Fruit fly (Drosophila melanogaster) whole organism, embryonic: ENCODE measurements around the gene Ufl1.

Experiments used
- B-H2 ChIP-seq: fragments of 200-800 bp; sonication (Bioruptor generic); optimal IDR thresholded peaks from 2 replicates; lab custom pipeline; 2018; ENCODE audit warnings: missing biosample characterization, mild to moderate bottlenecking, missing genetic modification characterization
- Bteb2 ChIP-seq: fragments of 200-800 bp; sonication (Bioruptor generic); optimal IDR thresholded peaks from 2 replicates; lab custom pipeline; 2016; ENCODE audit warnings: missing biosample characterization, missing genetic modification characterization
- CG11093 ChIP-seq: fragments of 200-800 bp; sonication (Bioruptor generic); IDR thresholded peaks from 3 replicates; pipeline ENCODE4 v1.3.6; 2022; ENCODE audit warnings: missing biosample characterization, missing genetic modification characterization
- CG11504 ChIP-seq: fragments of 200-800 bp; sonication (Bioruptor generic); optimal IDR thresholded peaks from 3 replicates; lab custom pipeline; 2019; ENCODE audit warnings: missing biosample characterization, mild to moderate bottlenecking, missing genetic modification characterization, moderate library complexity
- CG11723 ChIP-seq: fragments of 200-800 bp; sonication (Bioruptor generic); optimal IDR thresholded peaks from 2 replicates; lab custom pipeline; 2017; ENCODE audit warnings: missing biosample characterization, mild to moderate bottlenecking, missing genetic modification characterization
- CG12659 ChIP-seq: fragments of 200-800 bp; sonication (Bioruptor generic); optimal IDR thresholded peaks from 3 replicates; lab custom pipeline; 2017; ENCODE audit warnings: mild to moderate bottlenecking, missing biosample characterization, missing genetic modification reagents, missing genetic modification characterization
- CG13624 ChIP-seq: fragments of 200-800 bp; sonication (Bioruptor generic); optimal IDR thresholded peaks from 2 replicates; lab custom pipeline; 2016; ENCODE audit warnings: missing biosample characterization, missing genetic modification characterization
- CG14050 ChIP-seq: fragments of 200-800 bp; sonication (Bioruptor generic); IDR thresholded peaks from 3 replicates; pipeline ENCODE4 v1.3.6; 2022; ENCODE audit warnings: missing biosample characterization, missing genetic modification characterization
- CG17385 ChIP-seq: fragments of 200-800 bp; sonication (Bioruptor generic); optimal IDR thresholded peaks from 3 replicates; lab custom pipeline; 2018; ENCODE audit warnings: missing biosample characterization, mild to moderate bottlenecking, missing genetic modification characterization
- CG2120 ChIP-seq: fragments of 200-800 bp; sonication (Bioruptor generic); optimal IDR thresholded peaks from 3 replicates; lab custom pipeline; 2016; ENCODE audit warnings: missing biosample characterization, missing genetic modification characterization
- CG30403 ChIP-seq: fragments of 200-800 bp; sonication (Bioruptor generic); optimal IDR thresholded peaks from 3 replicates; lab custom pipeline; 2016; ENCODE audit warnings: missing biosample characterization, missing genetic modification characterization
- CG8089 ChIP-seq: fragments of 200-800 bp; sonication (Bioruptor generic); optimal IDR thresholded peaks from 3 replicates; lab custom pipeline; 2016; ENCODE audit warnings: missing biosample characterization, missing genetic modification characterization
- CG8359 ChIP-seq: fragments of 200-800 bp; sonication (Bioruptor generic); optimal IDR thresholded peaks from 2 replicates; lab custom pipeline; 2017; ENCODE audit warnings: missing biosample characterization, mild to moderate bottlenecking, missing genetic modification characterization, borderline replicate concordance
- D ChIP-seq, 2 experiments: fragments of 200-800 bp in 1 of 2; fragments of >200 bp in 1 of 2; sonication (Bioruptor generic) in 1 of 2; optimal IDR thresholded peaks; 2 replicates in 1 of 2; 3 replicates in 1 of 2; lab custom pipeline; 2017; ENCODE audit warnings: mild to moderate bottlenecking in 1 of 2, missing biosample characterization in 1 of 2, missing genetic modification characterization in 1 of 2, missing genetic modification reagents in 1 of 2
- Dll ChIP-seq: fragments of 200-800 bp; sonication (Bioruptor generic); IDR thresholded peaks from 4 replicates; pipeline ENCODE4 v1.3.6; 2022; ENCODE audit warnings: missing biosample characterization, missing genetic modification characterization; ENCODE audit not compliant: partially characterized antibody
- Eip74EF ChIP-seq, 2 experiments: fragments of 200-800 bp in 1 of 2; fragments of >200 bp in 1 of 2; sonication (Bioruptor generic) in 1 of 2; optimal IDR thresholded peaks; 2 replicates each; lab custom pipeline; 2017 to 2019; ENCODE audit warnings: missing biosample characterization in 2 of 2, missing genetic modification characterization in 2 of 2, mild to moderate bottlenecking in 1 of 2, moderate library complexity in 1 of 2
- Elba2 ChIP-seq: fragments of 200-800 bp; sonication (Bioruptor generic); optimal IDR thresholded peaks from 3 replicates; lab custom pipeline; 2016; ENCODE audit warnings: missing biosample characterization, missing genetic modification characterization
- HLHmδ ChIP-seq: fragments of 200-800 bp; sonication (Bioruptor generic); optimal IDR thresholded peaks from 2 replicates; lab custom pipeline; 2018; ENCODE audit warnings: missing biosample characterization, mild to moderate bottlenecking, missing genetic modification characterization, moderate library complexity
- Hr51 ChIP-seq, 2 experiments: fragments of 200-800 bp; sonication (Bioruptor generic); optimal IDR thresholded peaks; 2 replicates in 1 of 2; 3 replicates in 1 of 2; lab custom pipeline; 2016 to 2018; ENCODE audit warnings: missing biosample characterization in 2 of 2, missing genetic modification characterization in 2 of 2, mild to moderate bottlenecking in 1 of 2, moderate library complexity in 1 of 2
- Kr ChIP-seq: fragments of 200-800 bp; sonication (Bioruptor generic); optimal IDR thresholded peaks from 2 replicates; lab custom pipeline; 2017; ENCODE audit warnings: missing biosample characterization, mild to moderate bottlenecking, missing genetic modification characterization
- Pdp1 ChIP-seq, 2 experiments: fragments of 200-800 bp; sonication (Bioruptor generic); optimal IDR thresholded peaks; 3 replicates each; lab custom pipeline; 2016; ENCODE audit warnings: missing biosample characterization in 2 of 2, missing genetic modification characterization in 2 of 2, mild to moderate bottlenecking in 1 of 2, moderate library complexity in 1 of 2
- Rfx ChIP-seq: fragments of 200-800 bp; sonication (Bioruptor generic); IDR thresholded peaks from 2 replicates; pipeline ENCODE4 v1.3.6; 2022; ENCODE audit warnings: missing biosample characterization, missing genetic modification characterization
- ab ChIP-seq: fragments of 200-800 bp; sonication (Bioruptor generic); optimal IDR thresholded peaks from 2 replicates; lab custom pipeline; 2016; ENCODE audit warnings: missing biosample characterization, missing genetic modification characterization
- bsh ChIP-seq, 2 experiments: fragments of 200-800 bp; sonication (Bioruptor generic); optimal IDR thresholded peaks; 2 replicates each; lab custom pipeline; 2017 to 2018; ENCODE audit warnings: mild to moderate bottlenecking in 2 of 2, missing biosample characterization in 2 of 2, missing genetic modification characterization in 2 of 2, moderate library complexity in 1 of 2
- btn ChIP-seq: fragments of 200-800 bp; sonication (Bioruptor generic); optimal IDR thresholded peaks from 2 replicates; lab custom pipeline; 2016; ENCODE audit warnings: missing biosample characterization, missing genetic modification characterization
- chinmo ChIP-seq: fragments of 200-800 bp; sonication (Bioruptor generic); IDR thresholded peaks from 4 replicates; pipeline ENCODE4 v1.3.6; 2022; ENCODE audit warnings: missing biosample characterization, missing genetic modification characterization; ENCODE audit not compliant: partially characterized antibody
- chn ChIP-seq: fragments of 200-800 bp; sonication (Bioruptor generic); optimal IDR thresholded peaks from 2 replicates; lab custom pipeline; 2016; ENCODE audit warnings: missing biosample characterization, missing genetic modification characterization
- ci ChIP-seq: fragments of 200-800 bp; sonication (Bioruptor generic); IDR thresholded peaks from 3 replicates; pipeline ENCODE4 v1.3.6; 2022; ENCODE audit warnings: missing biosample characterization, missing genetic modification characterization
- crol ChIP-seq: fragments of 200-800 bp; sonication (Bioruptor generic); IDR thresholded peaks from 2 replicates; pipeline ENCODE4 v1.3.6; 2022; ENCODE audit warnings: missing biosample characterization, missing genetic modification characterization
- crp ChIP-seq, 2 experiments: fragments of 200-800 bp; sonication (Bioruptor generic); optimal IDR thresholded peaks; 2 replicates in 1 of 2; 3 replicates in 1 of 2; lab custom pipeline; 2017; ENCODE audit warnings: missing biosample characterization in 2 of 2, missing genetic modification characterization in 2 of 2, mild to moderate bottlenecking in 1 of 2, moderate library complexity in 1 of 2
- da ChIP-seq: fragments of 200-800 bp; sonication (Bioruptor generic); optimal IDR thresholded peaks from 2 replicates; lab custom pipeline; 2016; ENCODE audit warnings: missing biosample characterization, missing genetic modification characterization
- disco-r ChIP-seq: fragments of 200-800 bp; sonication (Bioruptor generic); optimal IDR thresholded peaks from 2 replicates; lab custom pipeline; 2016; ENCODE audit warnings: missing biosample characterization, missing genetic modification characterization
- fd102C ChIP-seq: fragments of 200-800 bp; sonication (Bioruptor generic); optimal IDR thresholded peaks from 2 replicates; lab custom pipeline; 2018; ENCODE audit warnings: missing biosample characterization, mild to moderate bottlenecking, missing genetic modification characterization, moderate library complexity
- fu2 ChIP-seq: fragments of 200-800 bp; sonication (Bioruptor generic); optimal IDR thresholded peaks from 2 replicates; lab custom pipeline; 2016; ENCODE audit warnings: missing biosample characterization, missing genetic modification characterization
- ken ChIP-seq: fragments of 200-800 bp; sonication (Bioruptor generic); IDR thresholded peaks from 3 replicates; pipeline ENCODE4 v1.3.6; 2022; ENCODE audit warnings: missing biosample characterization, missing genetic modification characterization
- kni ChIP-seq: fragments of 200-800 bp; sonication (Bioruptor generic); optimal IDR thresholded peaks from 3 replicates; lab custom pipeline; 2017; ENCODE audit warnings: mild to moderate bottlenecking, missing biosample characterization, missing genetic modification reagents, missing genetic modification characterization
- nerfin-1 ChIP-seq: fragments of 200-800 bp; sonication (Bioruptor generic); optimal IDR thresholded peaks from 3 replicates; lab custom pipeline; 2019; ENCODE audit warnings: missing biosample characterization, mild to moderate bottlenecking, missing genetic modification characterization, moderate library complexity
- nom ChIP-seq: fragments of 200-800 bp; sonication (Bioruptor generic); optimal IDR thresholded peaks from 2 replicates; lab custom pipeline; 2017; ENCODE audit warnings: missing biosample characterization, missing genetic modification characterization, mild to moderate bottlenecking, moderate library complexity, missing genetic modification reagents
- pita ChIP-seq: fragments of 200-800 bp; sonication (Bioruptor generic); optimal IDR thresholded peaks from 2 replicates; lab custom pipeline; 2017; ENCODE audit warnings: missing biosample characterization, mild to moderate bottlenecking, missing genetic modification characterization
- pros ChIP-seq: fragments of 200-800 bp; sonication (Bioruptor generic); optimal IDR thresholded peaks from 3 replicates; lab custom pipeline; 2019; ENCODE audit warnings: missing biosample characterization, mild to moderate bottlenecking, missing genetic modification characterization, moderate library complexity
- pzg ChIP-seq: fragments of 200-800 bp; sonication (Bioruptor generic); optimal IDR thresholded peaks from 3 replicates; lab custom pipeline; 2018; ENCODE audit warnings: missing biosample characterization, mild to moderate bottlenecking, missing genetic modification characterization, moderate library complexity
- seq ChIP-seq: fragments of 200-800 bp; sonication (Bioruptor generic); IDR thresholded peaks from 2 replicates; pipeline ENCODE4 v1.3.6; 2022; ENCODE audit warnings: missing biosample characterization, missing genetic modification characterization
- shn ChIP-seq: fragments of 200-800 bp; sonication (Bioruptor generic); optimal IDR thresholded peaks from 3 replicates; lab custom pipeline; 2016; ENCODE audit warnings: missing biosample characterization, missing genetic modification characterization
- sim ChIP-seq: fragments of 200-800 bp; sonication (Bioruptor generic); IDR thresholded peaks from 2 replicates; pipeline ENCODE4 v1.3.6; 2022; ENCODE audit warnings: missing biosample characterization, missing genetic modification characterization
- sima ChIP-seq: fragments of 200-800 bp; sonication (Bioruptor generic); optimal IDR thresholded peaks from 2 replicates; lab custom pipeline; 2016; ENCODE audit warnings: missing biosample characterization, missing genetic modification characterization
- sqz ChIP-seq: fragments of 200-800 bp; sonication (Bioruptor generic); optimal IDR thresholded peaks from 3 replicates; lab custom pipeline; 2018; ENCODE audit warnings: missing biosample characterization, mild to moderate bottlenecking, missing genetic modification characterization
- tap ChIP-seq: fragments of 200-800 bp; optimal IDR thresholded peaks from 3 replicates; lab custom pipeline; 2019; ENCODE audit warnings: missing biosample characterization, mild to moderate bottlenecking, missing genetic modification characterization, moderate library complexity
- yki ChIP-seq: fragments of >200 bp; optimal IDR thresholded peaks from 3 replicates; lab custom pipeline; 2018
- zen ChIP-seq: fragments of 200-800 bp; sonication (Bioruptor generic); optimal IDR thresholded peaks from 3 replicates; lab custom pipeline; 2018; ENCODE audit warnings: missing biosample characterization, mild to moderate bottlenecking, missing genetic modification characterization, moderate library complexity

Gene Ufl1

DNA sequence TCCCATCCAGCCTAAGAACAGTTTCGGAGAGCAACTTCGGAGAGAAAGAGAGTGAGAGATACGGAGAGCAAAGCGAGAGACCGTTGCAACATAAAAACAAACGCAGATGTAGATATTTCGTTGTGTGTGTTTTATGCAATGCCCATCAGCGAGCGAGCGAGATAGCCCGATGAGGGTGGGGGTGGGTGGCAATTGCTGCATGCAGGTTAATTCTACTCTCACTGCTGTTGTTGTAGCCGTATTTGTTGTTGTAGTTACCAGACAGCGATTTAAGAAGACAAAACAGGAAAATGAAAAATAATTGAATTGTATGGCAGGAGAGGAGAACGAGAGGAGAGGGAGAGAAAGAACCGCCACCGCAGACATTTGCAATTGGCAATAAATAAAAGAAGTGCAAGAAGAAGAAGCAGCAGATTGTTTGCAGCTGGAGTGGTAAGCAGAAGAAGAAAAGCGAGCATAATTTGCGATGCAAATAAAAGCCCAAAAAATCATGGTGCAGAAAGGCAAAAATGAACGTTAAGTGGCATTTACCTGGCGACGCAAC is 35.6 kb upstream of the Ufl1 start (continued):
- TF ChIP-seq B-H2 (no peak), zen (tag; lab: Kevin White, UChicago) (peak; percentile 43), CG13624 (GFP tag; lab: Kevin White, UChicago) (no peak), CG11504 (tag; lab: Kevin White, UChicago) (peak; percentile 25), bsh (GFP tag; optimal IDR thresholded peaks at IDR 0.05; lab: Kevin White, UChicago) (peak in 1 of 2 experiments; percentile 50), chinmo (peak; percentile 78; the same call in 1 of the 4 replicates), chn (GFP tag; lab: Kevin White, UChicago) (peak; percentile 62), CG2120 (GFP tag; lab: Kevin White, UChicago) (no peak), fd102C (no peak), ken (GFP tag; lab: Robert Waterston, UW) (no peak), CG11093 (GFP tag; lab: Robert Waterston, UW) (no peak), Pdp1 (GFP tag; optimal IDR thresholded peaks at IDR 0.05; lab: Kevin White, UChicago) (peak in 1 of 2 experiments; percentile 92), disco-r (GFP tag; lab: Kevin White, UChicago) (no peak), Hr51 (GFP tag; optimal IDR thresholded peaks at IDR 0.05; lab: Kevin White, UChicago) (no peak), CG8359 (no peak), yki (peak; percentile 71), ab (no peak), crol (peak; percentile 12; the same call in 1 of the 2 replicates), seq (GFP tag; lab: Robert Waterston, UW) (0 out of 2 replicates have a peak, but pooled peaks have one; percentile 12), tap (tag; lab: Kevin White, UChicago) (no peak), Kr (GFP tag; lab: Kevin White, UChicago) (peak; percentile 31), CG11723 (GFP tag; lab: Kevin White, UChicago) (no peak), Elba2 (GFP tag; lab: Kevin White, UChicago) (no peak), shn (GFP tag; lab: Kevin White, UChicago) (no peak), sim (GFP tag; lab: Robert Waterston, UW) (no peak), Rfx (GFP tag; lab: Robert Waterston, UW) (no peak), Dll (GFP tag; lab: Robert Waterston, UW) (0 out of 4 replicates have a peak, but pooled peaks have one; percentile 20), ci (GFP tag; lab: Robert Waterston, UW) (peak; percentile 51; the same call in 2 of the 3 replicates), Bteb2 (no peak), nerfin-1 (tag; lab: Kevin White, UChicago) (peak; percentile 22), pros (GFP tag; lab: Kevin White, UChicago) (peak; percentile 78), kni (GFP tag; lab: Kevin White, UChicago) (peak; percentile 71), CG8089 (GFP tag; lab: Kevin White, UChicago) (no peak), btn (no peak), HLHmδ (no peak), D (optimal IDR thresholded peaks at IDR 0.05; lab: Kevin White, UChicago) (peak; percentile 72), D (GFP tag; optimal IDR thresholded peaks at IDR 0.05; lab: Kevin White, UChicago) (no peak), crp (GFP tag; optimal IDR thresholded peaks at IDR 0.05; lab: Kevin White, UChicago) (no peak), CG17385 (GFP tag; lab: Kevin White, UChicago) (peak; percentile 70), fu2 (GFP tag; lab: Kevin White, UChicago) (no peak), sqz (peak; percentile 25), da (GFP tag; lab: Kevin White, UChicago) (no peak), CG12659 (GFP tag; lab: Kevin White, UChicago) (no peak), pzg (GFP tag; lab: Kevin White, UChicago) (no peak), pita (no peak), CG30403 (GFP tag; lab: Kevin White, UChicago) (no peak), nom (GFP tag; lab: Kevin White, UChicago) (peak; percentile 57), Eip74EF (GFP tag; optimal IDR thresholded peaks at IDR 0.05; lab: Kevin White, UChicago) (no peak), CG14050 (GFP tag; lab: Robert Waterston, UW) (no peak), sima (no peak)
